Worm (Caenorhabditis elegans): ENCODE results near the gene ubc-7.

Gene ubc-7

DNA sequence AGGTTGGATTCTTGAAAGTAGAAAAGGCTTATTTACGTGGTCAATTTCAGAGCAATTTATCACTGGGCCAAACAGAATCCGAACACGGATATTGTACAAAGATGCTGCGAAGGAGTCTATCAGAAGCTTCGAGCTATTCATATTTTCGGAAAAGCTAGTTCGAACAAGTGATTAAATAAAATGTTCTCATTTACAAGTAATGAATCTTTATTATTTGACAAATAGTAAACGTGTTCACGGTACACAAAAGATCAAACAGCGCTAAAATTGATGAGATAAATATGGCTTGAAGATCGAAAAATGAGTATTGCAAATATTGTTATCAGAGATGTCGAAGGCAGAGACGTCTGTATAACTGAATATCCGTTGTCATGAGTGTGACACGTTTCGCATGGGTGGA is 15.9 kb downstream of the ubc-7 start (continued):
- TF ChIP-seq mcd-1 (GFP tag; IDR thresholded peaks at IDR 0.05), result no peak; the same call in 1 of the 2 replicates
- TF ChIP-seq madf-8 (GFP tag; conservative IDR thresholded peaks at IDR 0.05), result peak; percentile 54; the same call in 1 of the 2 replicates
- no peak for TF ChIP-seq snpc-1.1 (tag; optimal IDR thresholded peaks at IDR 0.05; ENCODE audit: insufficient read depth)
- no peak for TF ChIP-seq rpc-1 (optimal IDR thresholded peaks at IDR 0.05)
- no peak for TF ChIP-seq rpc-1 (tag; optimal IDR thresholded peaks at IDR 0.05)
- no peak for TF ChIP-seq nfya-1 (tag; optimal IDR thresholded peaks at IDR 0.05; ENCODE audit: borderline replicate concordance, insufficient read depth)
- peak; percentile 80 for TF ChIP-seq tlf-1 (GFP tag; optimal IDR thresholded peaks at IDR 0.05)
- peak; percentile 43 for TF ChIP-seq die-1 (tag; optimal IDR thresholded peaks at IDR 0.05)
- TF ChIP-seq lir-1 (GFP tag; conservative IDR thresholded peaks at IDR 0.05), result no peak
- no peak for TF ChIP-seq gei-17 (GFP tag; optimal IDR thresholded peaks at IDR 0.05)
- TF ChIP-seq T07F8.4 (tag; optimal IDR thresholded peaks at IDR 0.05), result no peak
- TF ChIP-seq F22D6.2 (tag; optimal IDR thresholded peaks at IDR 0.05), result no peak
- peak; percentile 21 for TF ChIP-seq xnd-1 (tag; optimal IDR thresholded peaks at IDR 0.05)
- no peak for TF ChIP-seq cebp-2 (GFP tag; IDR thresholded peaks at IDR 0.05)
- no peak for TF ChIP-seq dox-1 (GFP tag; IDR thresholded peaks at IDR 0.05)
- TF ChIP-seq ccch-3 (GFP tag; optimal IDR thresholded peaks at IDR 0.05), result no peak
- peak; percentile 41; the same call in 1 of the 2 replicates for TF ChIP-seq C17E4.6 (GFP tag; IDR thresholded peaks at IDR 0.05)
- TF ChIP-seq bed-2 (GFP tag; IDR thresholded peaks at IDR 0.05), result no peak
- TF ChIP-seq madf-10 (tag; optimal IDR thresholded peaks at IDR 0.05), result no peak
- 0 out of 2 replicates have a peak, but pooled peaks have one; percentile 23 for TF ChIP-seq B0019.2 (GFP tag; conservative IDR thresholded peaks at IDR 0.05)
- TF ChIP-seq ceh-100 (GFP tag; IDR thresholded peaks at IDR 0.05), result peak; percentile 49; the same call in 1 of the 2 replicates
- no peak for TF ChIP-seq mxl-1 (tag; optimal IDR thresholded peaks at IDR 0.05)
- peak; percentile 72 for TF ChIP-seq hrde-1 (tag; optimal IDR thresholded peaks at IDR 0.05; ENCODE audit: borderline replicate concordance)
- no peak for TF ChIP-seq nhr-80 (tag; optimal IDR thresholded peaks at IDR 0.05)
- peak; percentile 83 for TF ChIP-seq madf-6 (GFP tag; IDR thresholded peaks at IDR 0.05)
- TF ChIP-seq snpc-3.4 (tag; optimal IDR thresholded peaks at IDR 0.05), result peak; percentile 65
- no peak for TF ChIP-seq F23B12.7 (tag; optimal IDR thresholded peaks at IDR 0.05; ENCODE audit: insufficient read depth)
- no peak for TF ChIP-seq B0261.1 (tag; optimal IDR thresholded peaks at IDR 0.05)
- TF ChIP-seq ztf-28 (GFP tag; IDR thresholded peaks at IDR 0.05), result no peak
- no peak; the same call in 1 of the 2 replicates for TF ChIP-seq Y79H2A.3 (GFP tag; conservative IDR thresholded peaks at IDR 0.05)
- no peak for TF ChIP-seq fkh-3 (tag; optimal IDR thresholded peaks at IDR 0.05)
- no peak for TF ChIP-seq ceh-91 (GFP tag; IDR thresholded peaks at IDR 0.05)
- no peak for TF ChIP-seq ztf-26 (tag; optimal IDR thresholded peaks at IDR 0.05)
- no peak for TF ChIP-seq atf-7 (tag; optimal IDR thresholded peaks at IDR 0.05)
- TF ChIP-seq F10E7.11 (tag; optimal IDR thresholded peaks at IDR 0.05), result no peak
- peak; percentile 50; the same call in 1 of the 2 replicates for TF ChIP-seq madf-3 (GFP tag; IDR thresholded peaks at IDR 0.05)
- no peak for TF ChIP-seq snpc-4 (GFP tag; optimal IDR thresholded peaks at IDR 0.05)
- TF ChIP-seq snpc-4 (tag; optimal IDR thresholded peaks at IDR 0.05), result peak in 1 of 4 experiments; percentile 10
- peak; percentile 53 for TF ChIP-seq ztf-18 (tag; optimal IDR thresholded peaks at IDR 0.05)
- TF ChIP-seq aptf-3 (GFP tag; IDR thresholded peaks at IDR 0.05), result no peak
- peak; percentile 40 for TF ChIP-seq tbp1 (GFP tag; optimal IDR thresholded peaks at IDR 0.05)
- TF ChIP-seq F52B5.7 (tag; optimal IDR thresholded peaks at IDR 0.05), result peak; percentile 77
- peak; percentile 76 for TF ChIP-seq lin-26 (GFP tag; IDR thresholded peaks at IDR 0.05)
- TF ChIP-seq hlh-12 (tag; optimal IDR thresholded peaks at IDR 0.05), result no peak
- TF ChIP-seq egrh-3 (GFP tag; IDR thresholded peaks at IDR 0.05), result no peak
- no peak for TF ChIP-seq mel-28 (tag; optimal IDR thresholded peaks at IDR 0.05; ENCODE audit: borderline replicate concordance)
- no peak for TF ChIP-seq dpl-1 (GFP tag; optimal IDR thresholded peaks at IDR 0.05)
- TF ChIP-seq egl-44 (GFP tag; IDR thresholded peaks at IDR 0.05), result no peak
- no peak for TF ChIP-seq unc-62 (GFP tag; optimal IDR thresholded peaks at IDR 0.05)
- no peak for TF ChIP-seq zim-3 (tag; optimal IDR thresholded peaks at IDR 0.05)
